Worm (Caenorhabditis elegans): ENCODE results near the gene F56F11.1.
"Not testable (repeated sequence)": the region's sequence is repeated elsewhere in the genome, so short reads cannot be mapped to it uniquely, and the experiment has no call there.

Gene F56F11.1

DNA sequence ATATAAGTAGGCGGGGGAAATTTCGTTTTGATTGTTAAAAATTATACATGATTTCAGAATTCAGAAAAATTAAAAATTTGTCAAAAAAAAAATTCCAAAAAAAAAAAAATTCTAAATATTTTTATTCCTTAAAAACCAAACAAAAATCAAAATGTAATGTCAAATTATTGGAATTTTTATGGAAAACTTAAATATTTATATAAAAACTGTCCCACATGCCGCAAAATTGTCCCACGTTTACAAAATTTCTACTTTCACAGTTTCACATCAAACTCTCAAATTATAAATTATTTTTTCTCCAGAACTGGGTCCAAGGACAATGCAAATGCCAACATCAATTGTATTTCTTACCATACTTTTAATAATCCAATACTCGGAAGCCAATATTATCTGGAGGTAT is at the start of gene F56F11.1:
F56F11.1 (plus strand) TSS at position 301 of the 400 bp plus-strand sequence.
- TF ChIP-seq unc-62 (GFP tag; optimal IDR thresholded peaks at IDR 0.05): no peak

- TF ChIP-seq unc-62 (GFP tag; optimal IDR thresholded peaks at IDR 0.05): no peak
Measured at ce11 chrIII:2841856-2842373, 49.6 kb upstream of the F56F11.1 start, which contains the start of gene H34I24.2. H34I24.2 (plus strand) TSS chrIII:2842044.

ce11 chrIII:2846747-2847146 is 44.8 kb upstream of the F56F11.1 start, which contains the start of gene H34I24.1:
H34I24.1 (plus strand) TSS chrIII:2847047.
- TF ChIP-seq unc-62 (GFP tag; optimal IDR thresholded peaks at IDR 0.05): not testable (repeated sequence)

ce11 chrIII:2855929-2856328 is 35.6 kb upstream of the F56F11.1 start, which contains the start of gene F56F11.4:
F56F11.4 (plus strand) TSS chrIII:2856229.
- TF ChIP-seq unc-62 (GFP tag; optimal IDR thresholded peaks at IDR 0.05): no peak

DNA sequence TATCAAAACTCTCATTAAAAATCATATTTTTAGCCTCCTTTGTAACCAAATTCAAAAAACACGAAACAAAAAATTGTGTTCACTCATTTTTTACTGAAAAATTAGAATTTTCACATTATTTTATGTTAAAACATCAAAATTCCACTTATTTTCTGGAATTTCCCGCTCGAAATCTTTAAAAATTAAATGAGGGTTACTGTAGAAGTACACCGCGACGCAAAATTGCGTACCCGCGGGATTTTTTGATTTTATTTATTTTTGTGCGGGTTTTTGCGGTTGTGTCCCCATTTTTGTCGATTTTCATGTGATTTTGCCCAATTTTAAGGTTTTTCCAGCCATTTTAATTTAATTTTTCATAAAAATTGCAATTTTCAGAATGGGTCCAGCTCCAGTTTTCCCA is 33.2 kb upstream of the F56F11.1 start:
- TF ChIP-seq unc-62 (GFP tag; optimal IDR thresholded peaks at IDR 0.05): no peak

DNA sequence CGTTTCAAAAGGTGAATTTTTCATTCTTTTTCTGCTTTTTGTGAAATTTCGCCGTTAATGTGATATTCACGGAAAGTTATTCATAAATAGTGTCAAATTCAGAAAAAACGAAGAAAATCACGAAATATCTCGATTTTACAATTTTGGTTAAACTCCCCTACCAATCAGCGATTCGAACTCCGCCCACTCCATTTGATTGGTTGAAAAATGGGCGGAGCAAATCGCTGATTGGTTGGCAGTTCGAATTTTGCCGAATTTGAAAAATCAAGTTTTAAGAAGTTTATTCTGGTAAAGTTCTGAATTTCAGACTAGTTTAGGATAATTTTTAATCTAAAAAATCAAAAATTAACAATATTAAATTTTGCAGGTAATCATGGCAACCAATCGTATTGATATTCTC is 26.9 kb upstream of the F56F11.1 start:
- TF ChIP-seq unc-62 (GFP tag; optimal IDR thresholded peaks at IDR 0.05): no peak

ce11 chrIII:2866597-2866996 is 24.9 kb upstream of the F56F11.1 start:
- TF ChIP-seq unc-62 (GFP tag; optimal IDR thresholded peaks at IDR 0.05): no peak

DNA sequence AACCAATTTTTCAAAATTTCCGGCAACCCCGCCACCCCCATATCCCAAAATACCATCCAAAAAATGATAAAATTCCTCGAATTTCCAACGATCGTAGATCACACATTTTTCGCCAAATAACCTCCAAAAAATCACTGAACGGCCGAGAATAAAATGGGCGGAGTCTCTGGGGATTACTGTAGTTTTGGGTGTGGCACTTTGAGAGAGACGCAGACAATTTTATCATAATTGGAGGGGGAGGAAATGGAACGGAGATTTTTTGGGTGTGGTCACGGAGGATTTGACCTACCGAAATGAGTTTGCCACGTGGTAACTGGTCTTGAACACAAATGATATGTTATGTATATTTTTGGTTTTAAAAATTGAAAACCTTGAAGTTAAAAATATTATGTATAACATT is 23.1 kb upstream of the F56F11.1 start:
- no peak for TF ChIP-seq unc-62 (GFP tag; optimal IDR thresholded peaks at IDR 0.05)

- no peak for TF ChIP-seq unc-62 (GFP tag; optimal IDR thresholded peaks at IDR 0.05)
Measured at ce11 chrIII:2869033-2869432, 22.5 kb upstream of the F56F11.1 start.

ce11 chrIII:2869512-2869911 is 22.0 kb upstream of the F56F11.1 start:
- TF ChIP-seq unc-62 (GFP tag; optimal IDR thresholded peaks at IDR 0.05): no peak

DNA sequence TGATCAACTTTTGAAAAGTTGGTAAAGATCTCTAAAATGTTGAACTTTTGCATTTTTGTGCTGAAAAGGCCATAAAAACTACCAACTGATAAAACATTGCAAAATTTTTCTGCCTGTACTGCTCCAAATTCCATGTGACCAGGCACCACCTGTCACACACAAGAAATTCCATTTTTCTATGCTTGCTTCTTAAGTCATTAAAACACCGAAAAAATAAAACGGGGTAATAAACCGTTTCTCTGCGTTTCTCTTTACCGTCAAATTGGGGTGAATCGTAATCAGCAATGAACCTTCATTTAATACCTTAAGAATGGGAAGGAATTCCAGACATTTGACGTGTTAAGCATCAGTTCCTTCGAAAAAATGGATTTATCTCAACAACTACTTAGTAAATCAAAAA is 21.3 kb upstream of the F56F11.1 start:
- no peak for TF ChIP-seq unc-62 (GFP tag; optimal IDR thresholded peaks at IDR 0.05)

DNA sequence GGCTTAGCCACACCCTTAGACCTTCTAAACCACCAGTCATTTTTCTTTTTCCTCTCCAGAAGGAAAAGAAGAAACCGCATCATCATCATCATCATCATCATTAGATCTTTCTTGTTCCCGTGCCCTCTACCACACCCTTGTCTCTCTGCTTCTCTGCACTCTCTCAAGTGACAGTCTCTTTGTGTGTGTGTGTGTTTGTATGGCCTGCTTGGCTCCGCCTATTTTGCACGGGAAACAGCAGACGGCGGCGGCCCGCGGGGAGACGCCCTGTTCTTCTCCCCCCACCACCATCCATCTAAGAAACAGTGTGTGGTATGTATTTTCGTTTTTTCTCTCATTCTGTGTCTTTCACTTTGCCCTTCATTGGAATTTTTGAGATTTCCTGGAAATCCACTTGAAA is 19.7 kb upstream of the F56F11.1 start:
- no peak for TF ChIP-seq unc-62 (GFP tag; optimal IDR thresholded peaks at IDR 0.05)

DNA sequence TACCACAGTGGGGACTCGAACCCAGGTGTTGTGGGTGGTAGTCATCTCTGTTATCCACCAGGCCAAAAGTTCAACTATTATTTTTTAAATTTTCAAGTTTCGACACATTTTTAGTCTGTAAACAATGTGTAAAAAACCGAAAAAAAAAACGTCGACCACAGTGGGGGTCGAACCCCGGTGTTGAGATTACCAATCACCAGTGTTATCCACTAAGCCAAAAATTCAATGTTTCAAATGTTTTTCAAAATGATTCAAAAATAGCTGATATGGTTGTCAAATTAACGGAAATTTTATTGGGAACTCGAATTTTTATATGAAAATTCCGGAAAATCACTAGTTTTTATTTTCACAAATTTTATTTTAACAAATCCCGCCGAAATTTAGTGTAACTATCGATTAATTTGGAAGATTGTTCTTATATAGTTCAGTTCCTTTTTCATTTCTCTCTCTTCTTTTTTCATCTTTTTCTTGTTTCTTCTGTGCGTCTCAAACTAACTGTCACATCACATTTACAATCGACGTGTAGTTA is 18.4 kb upstream of the F56F11.1 start:
- no peak for TF ChIP-seq unc-62 (GFP tag; optimal IDR thresholded peaks at IDR 0.05)

- TF ChIP-seq unc-62 (GFP tag; optimal IDR thresholded peaks at IDR 0.05): no peak
Measured at ce11 chrIII:2874144-2874868, 17.2 kb upstream of the F56F11.1 start, which contains the start of gene klf-1. klf-1 (plus strand) TSS chrIII:2874818.

DNA sequence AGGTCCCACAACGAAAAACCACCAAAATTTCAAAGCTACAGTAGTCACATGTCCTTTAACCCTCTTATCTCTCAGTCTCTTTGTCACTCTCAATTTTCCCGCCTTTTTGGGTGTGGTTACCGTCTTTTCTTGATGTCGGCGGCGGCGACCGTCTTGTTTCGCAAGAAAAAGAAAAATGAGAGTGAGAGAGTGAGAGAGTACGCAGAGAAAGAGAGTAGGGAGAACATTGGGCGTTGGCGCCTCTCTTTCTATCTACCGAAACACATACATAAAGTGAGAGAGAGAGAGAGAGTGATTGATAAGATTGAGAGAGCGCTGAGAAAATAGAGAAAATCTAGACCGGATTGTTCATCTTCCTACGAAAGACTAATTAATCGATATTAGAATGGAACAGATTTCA is 15.6 kb upstream of the F56F11.1 start:
- TF ChIP-seq unc-62 (GFP tag; optimal IDR thresholded peaks at IDR 0.05): no peak

DNA sequence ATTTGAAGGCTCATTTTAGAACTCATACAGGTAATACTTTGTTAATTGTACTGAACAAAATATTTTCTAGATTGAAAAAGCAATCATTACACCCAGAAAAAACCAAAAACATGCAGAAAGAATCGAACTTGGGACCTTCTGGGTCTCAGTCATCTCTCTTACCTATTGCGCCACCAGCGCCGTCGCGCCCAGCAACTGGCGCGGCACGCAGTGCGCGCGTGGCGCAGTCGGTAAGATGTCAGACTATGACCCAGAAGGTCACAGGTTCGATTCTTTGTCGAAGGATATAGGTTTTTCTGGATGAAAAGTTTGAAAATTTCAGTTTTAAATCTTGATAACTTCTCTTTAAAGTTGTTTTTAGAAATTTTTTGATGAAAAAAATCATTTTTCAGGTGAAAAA is 11.8 kb upstream of the F56F11.1 start:
- no peak for TF ChIP-seq unc-62 (GFP tag; optimal IDR thresholded peaks at IDR 0.05)

- no peak for TF ChIP-seq unc-62 (GFP tag; optimal IDR thresholded peaks at IDR 0.05)
Measured at ce11 chrIII:2881117-2881516, 10.4 kb upstream of the F56F11.1 start.

Data from whole organism, dauer.